Worm (Caenorhabditis elegans): Measurements from ENCODE around the gene F56C4.2.

ce11 chrIV:10630953-10631554 is 8.0 kb upstream of the F56C4.2 start, which contains the start of gene F56C4.4:
- TF ChIP-seq him-1 (tag; optimal IDR thresholded peaks at IDR 0.05) (no peak), W03F9.2 (tag; optimal IDR thresholded peaks at IDR 0.05) (no peak)

Data from whole organism, L4/young adult.